Worm (Caenorhabditis elegans) whole organism, L3 larva: Measurements from ENCODE around the gene sgt-1.

ENCODE experiments used
- R02D3.7 ChIP-seq: fragments of 150-350 bp; optimal IDR thresholded peaks from 2 replicates; lab custom pipeline; 2014; ENCODE audit warnings: missing biosample characterization, missing genetic modification characterization
- ZK546.5 ChIP-seq: sonication (generic microtip); optimal IDR thresholded peaks from 2 replicates; lab custom pipeline; 2017; ENCODE audit warnings: missing biosample characterization, missing genetic modification characterization
- ama-1 ChIP-seq: fragments of 150-350 bp; optimal IDR thresholded peaks from 2 replicates; lab custom pipeline; 2018
- ceh-16 ChIP-seq: sonication (generic microtip); optimal IDR thresholded peaks from 2 replicates; lab custom pipeline; 2017; ENCODE audit warnings: missing biosample characterization, missing genetic modification characterization
- ceh-28 ChIP-seq: fragments of 150-350 bp; optimal IDR thresholded peaks from 2 replicates; lab custom pipeline; 2014; ENCODE audit warnings: missing biosample characterization, missing genetic modification reagents, missing genetic modification characterization
- ceh-9 ChIP-seq: sonication (generic microtip); optimal IDR thresholded peaks from 2 replicates; lab custom pipeline; 2018; ENCODE audit warnings: missing biosample characterization, missing genetic modification characterization
- daf-12 ChIP-seq: fragments of 150-350 bp; optimal IDR thresholded peaks from 2 replicates; lab custom pipeline; 2014; ENCODE audit warnings: missing biosample characterization, missing genetic modification reagents, missing genetic modification characterization
- egl-27 ChIP-seq: sonication (generic microtip); optimal IDR thresholded peaks from 4 replicates; lab custom pipeline; 2017; ENCODE audit warnings: missing biosample characterization, missing genetic modification reagents, missing genetic modification characterization
- elt-1 ChIP-seq: fragments of 150-350 bp; optimal IDR thresholded peaks from 2 replicates; lab custom pipeline; 2014; ENCODE audit warnings: missing biosample characterization, missing genetic modification characterization
- elt-2 ChIP-seq: sonication (generic microtip); optimal IDR thresholded peaks from 2 replicates; lab custom pipeline; 2016; ENCODE audit warnings: missing genetic modification reagents, mild to moderate bottlenecking, missing genetic modification characterization, missing compliant biosample characterization
- elt-3 ChIP-seq, 3 experiments: fragments of 150-350 bp in 1 of 3; sonication (generic microtip) in 2 of 3; optimal IDR thresholded peaks; 2 replicates in 2 of 3; 4 replicates in 1 of 3; lab custom pipeline; 2014 to 2017; ENCODE audit warnings: missing biosample characterization in 3 of 3, missing genetic modification characterization in 3 of 3
- eor-1 ChIP-seq, 2 experiments: fragments of 150-350 bp; optimal IDR thresholded peaks; 2 replicates each; lab custom pipeline; 2014 to 2018; ENCODE audit warnings: missing biosample characterization in 2 of 2, missing genetic modification characterization in 2 of 2
- fkh-10 ChIP-seq: sonication (generic microtip); optimal IDR thresholded peaks from 2 replicates; lab custom pipeline; 2017; ENCODE audit warnings: missing biosample characterization, missing genetic modification reagents, missing genetic modification characterization
- fkh-2 ChIP-seq: fragments of 150-350 bp; optimal IDR thresholded peaks from 2 replicates; lab custom pipeline; 2014; ENCODE audit warnings: missing biosample characterization, missing genetic modification reagents, missing genetic modification characterization
- hmg-11 ChIP-seq: sonication (generic microtip); optimal IDR thresholded peaks from 2 replicates; lab custom pipeline; 2016; ENCODE audit warnings: missing genetic modification characterization, missing compliant biosample characterization
- jun-1 ChIP-seq: fragments of 150-350 bp; optimal IDR thresholded peaks from 2 replicates; lab custom pipeline; 2014; ENCODE audit warnings: missing biosample characterization, missing genetic modification reagents, missing genetic modification characterization
- lin-15B ChIP-seq: fragments of 150-350 bp; optimal IDR thresholded peaks from 2 replicates; lab custom pipeline; 2014; ENCODE audit warnings: missing biosample characterization, missing genetic modification characterization
- lsy-12 ChIP-seq: sonication (generic microtip); optimal IDR thresholded peaks from 2 replicates; lab custom pipeline; 2016; ENCODE audit warnings: mild to moderate bottlenecking, missing genetic modification characterization, missing compliant biosample characterization
- mdl-1 ChIP-seq: fragments of 150-350 bp; optimal IDR thresholded peaks from 2 replicates; lab custom pipeline; 2014; ENCODE audit warnings: missing biosample characterization, missing genetic modification characterization
- mml-1 ChIP-seq: fragments of 150-350 bp; sonication (generic microtip); optimal IDR thresholded peaks from 3 replicates; lab custom pipeline; 2014; ENCODE audit warnings: missing biosample characterization, missing genetic modification characterization
- nfya-1 ChIP-seq: sonication (generic microtip); optimal IDR thresholded peaks from 2 replicates; lab custom pipeline; 2017; ENCODE audit warnings: missing genetic modification characterization, mild to moderate bottlenecking, missing compliant biosample characterization, antibody characterized with exemption, moderate library complexity; ENCODE audit not compliant: insufficient read depth
- nhr-23 ChIP-seq: fragments of 150-350 bp; optimal IDR thresholded peaks from 2 replicates; lab custom pipeline; 2014; ENCODE audit warnings: missing biosample characterization, missing genetic modification reagents, missing genetic modification characterization
- nhr-25 ChIP-seq: sonication (generic microtip); optimal IDR thresholded peaks from 2 replicates; lab custom pipeline; 2017; ENCODE audit warnings: missing biosample characterization, missing genetic modification characterization
- nhr-43 ChIP-seq: sonication (generic microtip); optimal IDR thresholded peaks from 2 replicates; lab custom pipeline; 2016; ENCODE audit warnings: mild to moderate bottlenecking, missing genetic modification characterization, missing compliant biosample characterization; ENCODE audit not compliant: poor library complexity, severe bottlenecking
- nhr-77 ChIP-seq: fragments of 150-350 bp; optimal IDR thresholded peaks from 2 replicates; lab custom pipeline; 2014; ENCODE audit warnings: missing biosample characterization, missing genetic modification characterization
- pha-4 ChIP-seq: fragments of 150-350 bp; optimal IDR thresholded peaks from 2 replicates; lab custom pipeline; 2014; ENCODE audit warnings: missing biosample characterization, missing genetic modification reagents, missing genetic modification characterization
- pqm-1 ChIP-seq: fragments of 150-350 bp; optimal IDR thresholded peaks from 2 replicates; lab custom pipeline; 2017; ENCODE audit warnings: missing biosample characterization, missing genetic modification characterization, inconsistent platforms
- sea-2 ChIP-seq: fragments of 150-350 bp; sonication (generic microtip); optimal IDR thresholded peaks from 4 replicates; lab custom pipeline; 2014; ENCODE audit warnings: missing biosample characterization, missing genetic modification reagents, missing genetic modification characterization
- skn-1 ChIP-seq: fragments of 150-350 bp; optimal IDR thresholded peaks from 2 replicates; lab custom pipeline; 2014; ENCODE audit warnings: missing biosample characterization, missing genetic modification characterization
- snpc-4 ChIP-seq: fragments of 150-350 bp; optimal IDR thresholded peaks from 2 replicates; lab custom pipeline; 2014; ENCODE audit warnings: missing biosample characterization, missing genetic modification characterization
- ztf-11 ChIP-seq: fragments of 150-350 bp; optimal IDR thresholded peaks from 2 replicates; lab custom pipeline; 2014; ENCODE audit warnings: missing biosample characterization, missing genetic modification characterization
- ztf-4 ChIP-seq: fragments of 150-350 bp; optimal IDR thresholded peaks from 2 replicates; lab custom pipeline; 2014; ENCODE audit warnings: missing biosample characterization, missing genetic modification characterization

Gene sgt-1

ce11 chrII:4857873-4858364 lies 45.7 kb downstream of the sgt-1 start, which contains the start of gene F11G11.5:
Gene F11G11.5 (plus strand): TSS chrII:4857923.
- no peak for TF ChIP-seq ztf-11 (tag; lab: Kevin White, UChicago)
- TF ChIP-seq jun-1 (tag; lab: Kevin White, UChicago) = no peak
- peak; percentile 4 for TF ChIP-seq nhr-43 (tag; lab: Kevin White, UChicago)
- TF ChIP-seq ama-1 (lab: Kevin White, UChicago) = peak; percentile 76

ce11 chrII:4857086-4857485 lies 46.5 kb downstream of the sgt-1 start:
- TF ChIP-seq elt-2 (tag; lab: Kevin White, UChicago) (peak; percentile 96), nfya-1 (tag; lab: Kevin White, UChicago) (peak; percentile 26), ceh-28 (peak; percentile 10), fkh-2 (tag; lab: Kevin White, UChicago) (no peak), mdl-1 (tag; lab: Kevin White, UChicago) (no peak), pha-4 (tag; lab: Kevin White, UChicago) (peak; percentile 4), nhr-25 (tag; lab: Kevin White, UChicago) (peak; percentile 23), lsy-12 (tag; lab: Kevin White, UChicago) (peak; percentile 36), pqm-1 (tag; lab: Kevin White, UChicago) (peak; percentile 25), ama-1 (lab: Kevin White, UChicago) (peak; percentile 69), lin-15B (tag; lab: Kevin White, UChicago) (no peak), ceh-9 (tag; lab: Kevin White, UChicago) (no peak)

DNA sequence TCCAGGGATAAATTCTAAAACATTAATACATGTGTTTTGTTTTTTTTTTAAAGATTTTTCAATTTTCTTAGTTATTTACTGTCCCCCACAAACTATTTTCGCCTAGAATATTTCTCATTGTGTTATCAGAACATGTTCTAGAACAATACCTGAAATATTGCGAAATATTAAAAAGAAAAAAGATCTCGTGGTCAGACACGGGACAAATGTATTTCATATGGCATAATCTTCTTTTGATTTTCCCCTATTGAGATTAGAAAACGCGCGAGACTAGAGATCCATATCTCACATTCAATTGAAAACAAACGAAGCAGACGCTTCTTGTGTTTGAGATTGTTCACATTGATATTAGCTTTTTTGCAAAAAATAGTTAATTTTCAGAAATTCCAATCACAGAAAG lies 47.5 kb downstream of the sgt-1 start:
- peak; percentile 1 for TF ChIP-seq pha-4 (tag; lab: Kevin White, UChicago)
- peak; percentile 90 for TF ChIP-seq elt-1 (tag; lab: Kevin White, UChicago)
- TF ChIP-seq nhr-77 = no peak
- peak; percentile 54 for TF ChIP-seq nhr-25 (tag; lab: Kevin White, UChicago)
- peak; percentile 40 for TF ChIP-seq nhr-23 (tag; lab: Kevin White, UChicago)
- TF ChIP-seq skn-1 = no peak
- peak; percentile 36 for TF ChIP-seq elt-2 (tag; lab: Kevin White, UChicago)
- TF ChIP-seq egl-27 (tag; lab: Kevin White, UChicago) = no peak
- no peak for TF ChIP-seq daf-12
- TF ChIP-seq ztf-11 (tag; lab: Kevin White, UChicago) = no peak
- peak; percentile 10 for TF ChIP-seq jun-1 (tag; lab: Kevin White, UChicago)
- TF ChIP-seq sea-2 (GFP tag; lab: Kevin White, UChicago) = no peak
- TF ChIP-seq, all 47 proteins: peak for 6

- TF ChIP-seq ceh-28 (no peak), elt-3 (tag; optimal IDR thresholded peaks at IDR 0.05; lab: Kevin White, UChicago) (no peak), snpc-4 (tag; lab: Kevin White, UChicago) (peak; percentile 7), skn-1 (no peak), nfya-1 (tag; lab: Kevin White, UChicago) (peak; percentile 41), lin-15B (tag; lab: Kevin White, UChicago) (peak; percentile 2), mml-1 (tag; lab: Kevin White, UChicago) (no peak)
Observed at ce11 chrII:4855489-4855888, 48.1 kb downstream of the sgt-1 start.

ce11 chrII:4854761-4855160 lies 48.8 kb downstream of the sgt-1 start:
- TF ChIP-seq jun-1 (tag; lab: Kevin White, UChicago) (no peak), hmg-11 (no peak), eor-1 (tag; optimal IDR thresholded peaks at IDR 0.05; lab: Kevin White, UChicago) (no peak), elt-3 (tag; optimal IDR thresholded peaks at IDR 0.05; lab: Kevin White, UChicago) (no peak), pha-4 (tag; lab: Kevin White, UChicago) (no peak), pqm-1 (tag; lab: Kevin White, UChicago) (no peak), fkh-10 (GFP tag; lab: Kevin White, UChicago) (no peak), ceh-28 (no peak), ztf-4 (no peak), sea-2 (GFP tag; lab: Kevin White, UChicago) (no peak), fkh-2 (tag; lab: Kevin White, UChicago) (no peak), ZK546.5 (tag; lab: Kevin White, UChicago) (no peak), ceh-16 (no peak), ceh-9 (tag; lab: Kevin White, UChicago) (no peak), R02D3.7 (tag; lab: Kevin White, UChicago) (no peak)
